Worm (Caenorhabditis elegans): Measurements from ENCODE around the gene tyra-3.

tyra-3 gene

DNA sequence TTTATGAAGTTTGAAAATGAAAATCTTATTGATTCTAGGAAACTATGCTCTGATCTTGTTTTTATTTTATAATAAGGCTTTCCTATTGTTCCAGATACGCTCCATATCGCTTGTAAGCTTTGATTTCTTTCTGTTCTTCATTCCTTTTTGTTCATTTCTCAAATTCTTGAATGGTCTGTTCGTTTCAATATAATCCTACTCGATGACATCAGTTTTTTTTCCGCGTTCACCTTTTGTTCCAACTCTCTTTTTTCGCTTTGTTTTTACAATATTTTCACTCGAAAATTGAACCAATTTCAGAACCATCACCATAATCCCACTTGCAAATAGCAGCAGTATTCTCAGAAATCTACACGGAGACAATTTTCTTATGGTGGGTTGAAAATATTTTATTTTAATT lies at the start of gene tyra-3:
Gene tyra-3, plus strand, starts transcription at position 301 of the 400 bp plus-strand sequence.
- no peak for TF ChIP-seq nhr-19 (GFP tag; conservative IDR thresholded peaks at IDR 0.05)
- TF ChIP-seq lin-39 (tag; optimal IDR thresholded peaks at IDR 0.05), result no peak
- no peak for TF ChIP-seq ceh-82 (tag; optimal IDR thresholded peaks at IDR 0.05)
- no peak for TF ChIP-seq pqm-1 (tag; optimal IDR thresholded peaks at IDR 0.05)
- no peak for TF ChIP-seq efl-3 (GFP tag; optimal IDR thresholded peaks at IDR 0.05)
- TF ChIP-seq ztf-4 (tag; optimal IDR thresholded peaks at IDR 0.05), result no peak
- no peak for TF ChIP-seq grh-1 (GFP tag; IDR thresholded peaks at IDR 0.05)
- no peak for TF ChIP-seq ces-1 (GFP tag; optimal IDR thresholded peaks at IDR 0.05)
- TF ChIP-seq hlh-4 (tag; optimal IDR thresholded peaks at IDR 0.05), result no peak
- no peak for TF ChIP-seq pax-3 (tag; optimal IDR thresholded peaks at IDR 0.05)
- no peak for TF ChIP-seq nhr-71 (tag; optimal IDR thresholded peaks at IDR 0.05)
- no peak for TF ChIP-seq nhr-76 (tag; optimal IDR thresholded peaks at IDR 0.05)

- peak; percentile 51 for TF ChIP-seq fkh-8 (tag; optimal IDR thresholded peaks at IDR 0.05)
- TF ChIP-seq nhr-20 (tag; optimal IDR thresholded peaks at IDR 0.05), result peak; percentile 1
- TF ChIP-seq blmp-1 (tag; optimal IDR thresholded peaks at IDR 0.05), result no peak
- TF ChIP-seq mdl-1 (tag; optimal IDR thresholded peaks at IDR 0.05), result peak in 1 of 2 experiments; percentile 5
- no peak for TF ChIP-seq efl-3 (GFP tag; optimal IDR thresholded peaks at IDR 0.05)
- peak; percentile 24 for TF ChIP-seq ceh-8 (GFP tag; optimal IDR thresholded peaks at IDR 0.05)
- TF ChIP-seq lin-14 (GFP tag; optimal IDR thresholded peaks at IDR 0.05), result peak; percentile 93
- peak; percentile 30 for TF ChIP-seq swsn-7 (tag; optimal IDR thresholded peaks at IDR 0.05)
- TF ChIP-seq zip-4 (GFP tag; optimal IDR thresholded peaks at IDR 0.05), result peak; percentile 16
- TF ChIP-seq lin-39 (tag; optimal IDR thresholded peaks at IDR 0.05), result peak; percentile 22
- no peak for TF ChIP-seq fos-1 (tag; optimal IDR thresholded peaks at IDR 0.05)
- peak in 1 of 3 experiments; percentile 28 for TF ChIP-seq ceh-82 (tag; optimal IDR thresholded peaks at IDR 0.05)
- TF ChIP-seq fkh-10 (GFP tag; optimal IDR thresholded peaks at IDR 0.05), result peak; percentile 41
- TF ChIP-seq ets-5 (GFP tag; IDR thresholded peaks at IDR 0.05), result no peak
- no peak for TF ChIP-seq nhr-84 (tag; optimal IDR thresholded peaks at IDR 0.05)
- no peak for TF ChIP-seq mep-1 (tag; optimal IDR thresholded peaks at IDR 0.05)
- no peak for TF ChIP-seq nhr-12 (tag; optimal IDR thresholded peaks at IDR 0.05)
- TF ChIP-seq nhr-19 (GFP tag; conservative IDR thresholded peaks at IDR 0.05), result peak; percentile 58
- TF ChIP-seq nhr-71 (tag; optimal IDR thresholded peaks at IDR 0.05), result peak; percentile 51
- peak; percentile 70 for TF ChIP-seq rnt-1 (tag; optimal IDR thresholded peaks at IDR 0.05)
- no peak for TF ChIP-seq xbp-1 (tag; optimal IDR thresholded peaks at IDR 0.05)
- TF ChIP-seq elt-2 (tag; optimal IDR thresholded peaks at IDR 0.05), result peak; percentile 2
- TF ChIP-seq nhr-90 (tag; optimal IDR thresholded peaks at IDR 0.05; ENCODE audit: poor library complexity), result no peak
- peak; percentile 40 for TF ChIP-seq pax-3 (tag; optimal IDR thresholded peaks at IDR 0.05)
- TF ChIP-seq isw-1 (GFP tag; IDR thresholded peaks at IDR 0.05), result peak; percentile 54
- no peak for TF ChIP-seq snpc-4 (tag; optimal IDR thresholded peaks at IDR 0.05)
- no peak for TF ChIP-seq C04F5.9 (tag; optimal IDR thresholded peaks at IDR 0.05)
- no peak for TF ChIP-seq efl-1 (optimal IDR thresholded peaks at IDR 0.05)
- no peak for TF ChIP-seq efl-1 (GFP tag; optimal IDR thresholded peaks at IDR 0.05 in 1 of 2)
- peak in 1 of 2 experiments; percentile 3 for TF ChIP-seq lsy-2 (tag; optimal IDR thresholded peaks at IDR 0.05)
Observed at ce11 chrX:4899623-4900022, 48.2 kb upstream of the tyra-3 start.

DNA sequence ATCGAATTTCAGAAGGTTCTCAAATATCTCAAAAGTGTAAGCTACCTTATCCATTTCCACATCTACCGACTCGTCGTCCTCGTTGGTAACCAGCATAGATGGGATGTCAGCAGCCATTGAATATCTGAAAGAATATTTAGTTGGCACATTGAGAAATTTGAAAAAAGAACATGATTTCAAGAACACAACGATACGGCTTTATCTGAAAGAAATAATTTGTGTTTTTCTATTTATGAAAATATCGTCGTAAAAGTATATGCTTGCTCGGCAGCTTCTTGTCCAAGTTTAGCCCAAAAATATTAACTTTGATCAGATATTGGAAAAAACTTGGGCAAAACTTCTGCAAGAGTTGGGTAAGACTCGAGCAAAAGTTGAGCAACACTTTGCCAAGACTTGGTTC lies 47.2 kb upstream of the tyra-3 start, which contains the start of gene T07F12.4:
Gene T07F12.4, minus strand, starts transcription at position 130 of the 400 bp plus-strand sequence.
- no peak for TF ChIP-seq lin-13 (GFP tag; optimal IDR thresholded peaks at IDR 0.05)
- no peak for TF ChIP-seq nhr-28 (tag; optimal IDR thresholded peaks at IDR 0.05)
- TF ChIP-seq lsy-2 (tag; optimal IDR thresholded peaks at IDR 0.05), result no peak
- TF ChIP-seq fos-1 (tag; optimal IDR thresholded peaks at IDR 0.05), result no peak
- no peak for TF ChIP-seq aly-2 (tag; optimal IDR thresholded peaks at IDR 0.05)
- no peak for TF ChIP-seq unc-86 (tag; optimal IDR thresholded peaks at IDR 0.05)
- TF ChIP-seq efl-3 (GFP tag; optimal IDR thresholded peaks at IDR 0.05), result no peak
- no peak for TF ChIP-seq tlp-1 (tag; optimal IDR thresholded peaks at IDR 0.05)
- TF ChIP-seq skn-1 (tag; optimal IDR thresholded peaks at IDR 0.05), result no peak
